Fruit fly (Drosophila melanogaster) whole organism, adult: ENCODE data around the gene CG18171.

Experiments
- CG11617 ChIP-seq: fragments of 200-800 bp; sonication (Bioruptor generic); optimal IDR thresholded peaks from 2 replicates; lab custom pipeline; 2017; ENCODE audit warnings: mild to moderate bottlenecking, missing biosample characterization, missing genetic modification reagents, missing genetic modification characterization
- CG12768 ChIP-seq: fragments of 200-800 bp; sonication (Bioruptor generic); optimal IDR thresholded peaks from 2 replicates; lab custom pipeline; 2017; ENCODE audit warnings: missing biosample characterization, missing genetic modification characterization, mild to moderate bottlenecking, moderate library complexity, missing genetic modification reagents
- CG14711 ChIP-seq: fragments of 200-800 bp; sonication (Bioruptor generic); optimal IDR thresholded peaks from 2 replicates; lab custom pipeline; 2018; ENCODE audit warnings: missing biosample characterization, mild to moderate bottlenecking, missing genetic modification characterization, moderate library complexity
- CG1620 ChIP-seq: fragments of 200-800 bp; sonication (Bioruptor generic); optimal IDR thresholded peaks from 2 replicates; lab custom pipeline; 2016; ENCODE audit warnings: missing biosample characterization, missing genetic modification characterization
- CG7045 ChIP-seq: fragments of 200-800 bp; sonication (Bioruptor generic); optimal IDR thresholded peaks from 2 replicates; lab custom pipeline; 2017; ENCODE audit warnings: missing biosample characterization, mild to moderate bottlenecking, missing genetic modification characterization
- CG7101 ChIP-seq: fragments of 200-800 bp; sonication (Bioruptor generic); optimal IDR thresholded peaks from 2 replicates; lab custom pipeline; 2018; ENCODE audit warnings: missing biosample characterization, mild to moderate bottlenecking, missing genetic modification characterization, moderate library complexity
- Hr96 ChIP-seq: fragments of 200-800 bp; sonication (Bioruptor generic); optimal IDR thresholded peaks from 2 replicates; lab custom pipeline; 2016; ENCODE audit warnings: missing biosample characterization, missing genetic modification characterization
- Mnt ChIP-seq: fragments of 200-800 bp; sonication (Bioruptor generic); optimal IDR thresholded peaks from 2 replicates; lab custom pipeline; 2016; ENCODE audit warnings: missing biosample characterization, mild to moderate bottlenecking, missing genetic modification characterization
- cnc ChIP-seq, 2 experiments: fragments of >200 bp; optimal IDR thresholded peaks; 2 replicates each; lab custom pipeline; 2017
- tj ChIP-seq: fragments of 200-800 bp; sonication (Bioruptor generic); optimal IDR thresholded peaks from 3 replicates; lab custom pipeline; 2017; ENCODE audit warnings: missing biosample characterization, mild to moderate bottlenecking, missing genetic modification characterization, moderate library complexity
- toe ChIP-seq: fragments of 200-800 bp; sonication (Bioruptor generic); optimal IDR thresholded peaks from 2 replicates; lab custom pipeline; 2016; ENCODE audit warnings: missing biosample characterization, missing genetic modification characterization

DNA sequence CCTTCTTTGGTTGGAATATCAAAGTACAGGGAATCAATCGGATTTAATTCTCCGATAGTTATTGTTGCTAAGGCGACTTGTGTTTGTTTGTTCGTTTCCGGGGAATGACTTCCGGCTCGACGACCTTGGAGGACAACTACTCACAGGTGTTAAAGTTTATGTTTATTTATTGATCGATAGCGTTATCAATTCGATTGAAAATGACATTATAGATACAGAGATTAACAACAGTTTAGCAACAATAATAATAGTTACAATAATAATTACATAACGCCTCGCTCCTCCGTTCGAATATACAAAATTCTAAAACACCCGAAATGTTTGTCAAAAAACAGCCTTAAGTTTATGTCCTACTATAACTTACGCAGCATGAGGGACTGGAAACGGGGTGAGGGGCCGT is 48.7 kb upstream of the CG18171 start, which contains the start of gene Dhc62B:
- no peak for TF ChIP-seq CG1620 (GFP tag; lab: Kevin White, UChicago)
- TF ChIP-seq tj (GFP tag; lab: Kevin White, UChicago), result no peak
- no peak for TF ChIP-seq Hr96 (GFP tag; lab: Kevin White, UChicago)
- no peak for TF ChIP-seq cnc (optimal IDR thresholded peaks at IDR 0.05; lab: Kevin White, UChicago)
- TF ChIP-seq toe (GFP tag; lab: Kevin White, UChicago), result no peak
- no peak for TF ChIP-seq CG7101 (tag; lab: Kevin White, UChicago)
- no peak for TF ChIP-seq CG7045 (GFP tag; lab: Kevin White, UChicago)
- no peak for TF ChIP-seq CG12768 (GFP tag; lab: Kevin White, UChicago)
- no peak for TF ChIP-seq Mnt (GFP tag; lab: Kevin White, UChicago)
- no peak for TF ChIP-seq CG11617 (GFP tag; lab: Kevin White, UChicago)
- no peak for TF ChIP-seq CG14711 (tag; lab: Kevin White, UChicago)
